Fruit fly (Drosophila melanogaster) whole organism, embryonic: ENCODE data around the gene CG14515.

ENCODE experiments used
- ATbp ChIP-seq: fragments of 200-800 bp; sonication (Bioruptor generic); optimal IDR thresholded peaks from 2 replicates; lab custom pipeline; 2017; ENCODE audit warnings: missing biosample characterization, mild to moderate bottlenecking, missing genetic modification characterization, missing genetic modification reagents
- BEAF-32 ChIP-seq: fragments of 200-800 bp; sonication (Bioruptor generic); optimal IDR thresholded peaks from 3 replicates; lab custom pipeline; 2017; ENCODE audit warnings: missing biosample characterization, missing genetic modification characterization, mild to moderate bottlenecking, moderate library complexity, missing genetic modification reagents
- CG1024 ChIP-seq: fragments of 200-800 bp; sonication (Bioruptor generic); IDR thresholded peaks from 2 replicates; pipeline ENCODE4 v1.3.6; 2022; ENCODE audit warnings: missing biosample characterization, missing genetic modification characterization
- CG10321 ChIP-seq: fragments of 200-800 bp; sonication (Bioruptor generic); IDR thresholded peaks from 2 replicates; pipeline ENCODE4 v1.3.6; 2022; ENCODE audit warnings: missing biosample characterization, missing genetic modification characterization
- CG1233 ChIP-seq: fragments of 200-800 bp; sonication (Bioruptor generic); optimal IDR thresholded peaks from 4 replicates; lab custom pipeline; 2018; ENCODE audit warnings: missing biosample characterization, mild to moderate bottlenecking, missing genetic modification characterization
- CG12769 ChIP-seq: fragments of 200-800 bp; sonication (Bioruptor generic); optimal IDR thresholded peaks from 2 replicates; lab custom pipeline; 2019; ENCODE audit warnings: missing biosample characterization, mild to moderate bottlenecking, missing genetic modification characterization, moderate library complexity
- CG13287 ChIP-seq: fragments of 200-800 bp; sonication (Bioruptor generic); IDR thresholded peaks from 2 replicates; pipeline ENCODE4 v1.3.6; 2022; ENCODE audit warnings: missing biosample characterization, missing genetic modification characterization; ENCODE audit not compliant: partially characterized antibody
- CG13775 ChIP-seq: fragments of 200-800 bp; sonication (Bioruptor generic); optimal IDR thresholded peaks from 3 replicates; lab custom pipeline; 2017; ENCODE audit warnings: missing biosample characterization, mild to moderate bottlenecking, missing genetic modification characterization
- CG15696 ChIP-seq: fragments of 200-800 bp; sonication (Bioruptor generic); optimal IDR thresholded peaks from 2 replicates; lab custom pipeline; 2019; ENCODE audit warnings: missing biosample characterization, mild to moderate bottlenecking, missing genetic modification characterization, moderate library complexity
- CG1792 ChIP-seq: fragments of 200-800 bp; sonication (Bioruptor generic); optimal IDR thresholded peaks from 2 replicates; lab custom pipeline; 2016; ENCODE audit warnings: missing biosample characterization, missing genetic modification characterization
- CG2116 ChIP-seq: fragments of 200-800 bp; sonication (Bioruptor generic); optimal IDR thresholded peaks from 3 replicates; lab custom pipeline; 2018; ENCODE audit warnings: missing biosample characterization, mild to moderate bottlenecking, missing genetic modification characterization
- CG30403 ChIP-seq: fragments of 200-800 bp; sonication (Bioruptor generic); optimal IDR thresholded peaks from 3 replicates; lab custom pipeline; 2016; ENCODE audit warnings: missing biosample characterization, missing genetic modification characterization
- CG31224 ChIP-seq: fragments of 200-800 bp; sonication (Bioruptor generic); IDR thresholded peaks from 2 replicates; pipeline ENCODE4 v1.3.6; 2022; ENCODE audit warnings: missing biosample characterization, missing genetic modification characterization
- CG33213 ChIP-seq: fragments of 200-800 bp; sonication (Bioruptor generic); optimal IDR thresholded peaks from 3 replicates; lab custom pipeline; 2016; ENCODE audit warnings: missing biosample characterization, missing genetic modification characterization
- CG4282 ChIP-seq: fragments of 200-800 bp; sonication (Bioruptor generic); optimal IDR thresholded peaks from 2 replicates; lab custom pipeline; 2016; ENCODE audit warnings: missing biosample characterization, missing genetic modification characterization
- CG6272 ChIP-seq: fragments of 200-800 bp; sonication (Bioruptor generic); IDR thresholded peaks from 2 replicates; pipeline ENCODE4 v1.3.6; 2022; ENCODE audit warnings: missing biosample characterization, missing genetic modification characterization
- CG7271 ChIP-seq: fragments of 200-800 bp; sonication (Bioruptor generic); optimal IDR thresholded peaks from 2 replicates; lab custom pipeline; 2018; ENCODE audit warnings: missing biosample characterization, mild to moderate bottlenecking, missing genetic modification characterization, moderate library complexity
- CG9609 ChIP-seq: fragments of 200-800 bp; sonication (Bioruptor generic); optimal IDR thresholded peaks from 3 replicates; lab custom pipeline; 2016; ENCODE audit warnings: missing biosample characterization, missing genetic modification characterization
- CG9727 ChIP-seq: fragments of 200-800 bp; sonication (Bioruptor generic); optimal IDR thresholded peaks from 3 replicates; lab custom pipeline; 2017; ENCODE audit warnings: missing biosample characterization, mild to moderate bottlenecking, missing genetic modification characterization
- Camta ChIP-seq: fragments of 200-800 bp; sonication (Bioruptor generic); optimal IDR thresholded peaks from 2 replicates; lab custom pipeline; 2016; ENCODE audit warnings: missing biosample characterization, missing genetic modification characterization
- Eip74EF ChIP-seq, 2 experiments: fragments of 200-800 bp in 1 of 2; fragments of >200 bp in 1 of 2; sonication (Bioruptor generic) in 1 of 2; optimal IDR thresholded peaks; 2 replicates each; lab custom pipeline; 2017 to 2019; ENCODE audit warnings: missing biosample characterization in 2 of 2, missing genetic modification characterization in 2 of 2, mild to moderate bottlenecking in 1 of 2, moderate library complexity in 1 of 2
- Fer2 ChIP-seq: fragments of 200-800 bp; sonication (Bioruptor generic); optimal IDR thresholded peaks from 2 replicates; lab custom pipeline; 2018; ENCODE audit warnings: missing biosample characterization, mild to moderate bottlenecking, missing genetic modification characterization, moderate library complexity
- Fer3 ChIP-seq: fragments of 200-800 bp; sonication (Bioruptor generic); optimal IDR thresholded peaks from 2 replicates; lab custom pipeline; 2018; ENCODE audit warnings: missing biosample characterization, mild to moderate bottlenecking, missing genetic modification characterization, moderate library complexity
- Hr51 ChIP-seq, 2 experiments: fragments of 200-800 bp; sonication (Bioruptor generic); optimal IDR thresholded peaks; 2 replicates in 1 of 2; 3 replicates in 1 of 2; lab custom pipeline; 2016 to 2018; ENCODE audit warnings: missing biosample characterization in 2 of 2, missing genetic modification characterization in 2 of 2, mild to moderate bottlenecking in 1 of 2, moderate library complexity in 1 of 2
- Lpt ChIP-seq: fragments of >200 bp; optimal IDR thresholded peaks from 2 replicates; lab custom pipeline; 2018; ENCODE audit warnings: missing biosample characterization, missing genetic modification characterization
- Max ChIP-seq: fragments of 200-800 bp; sonication (Bioruptor generic); optimal IDR thresholded peaks from 2 replicates; lab custom pipeline; 2016; ENCODE audit warnings: missing biosample characterization, mild to moderate bottlenecking, missing genetic modification characterization
- Opbp ChIP-seq: fragments of 200-800 bp; sonication (Bioruptor generic); IDR thresholded peaks from 3 replicates; pipeline ENCODE4 v1.3.6; 2022; ENCODE audit warnings: missing biosample characterization, missing genetic modification characterization; ENCODE audit not compliant: partially characterized antibody
- Ssrp ChIP-seq: fragments of 200-800 bp; sonication (Bioruptor generic); optimal IDR thresholded peaks from 2 replicates; lab custom pipeline; 2018; ENCODE audit warnings: missing biosample characterization, mild to moderate bottlenecking, missing genetic modification characterization, moderate library complexity
- Trl ChIP-seq, 3 experiments: fragments of >200 bp in 2 of 3; fragments of 200-800 bp in 1 of 3; sonication (Bioruptor generic) in 1 of 3; optimal IDR thresholded peaks; 2 replicates in 1 of 3; 3 replicates in 2 of 3; lab custom pipeline; 2016 to 2017; ENCODE audit warnings: missing biosample characterization in 1 of 3, missing genetic modification characterization in 1 of 3
- bigmax ChIP-seq: fragments of 200-800 bp; sonication (Bioruptor generic); optimal IDR thresholded peaks from 2 replicates; lab custom pipeline; 2018; ENCODE audit warnings: missing biosample characterization, mild to moderate bottlenecking, missing genetic modification characterization
- cad ChIP-seq: fragments of >200 bp; optimal IDR thresholded peaks from 2 replicates; lab custom pipeline; 2017; ENCODE audit warnings: missing biosample characterization, missing genetic modification characterization
- chn ChIP-seq: fragments of 200-800 bp; sonication (Bioruptor generic); optimal IDR thresholded peaks from 2 replicates; lab custom pipeline; 2016; ENCODE audit warnings: missing biosample characterization, missing genetic modification characterization
- ci ChIP-seq: fragments of 200-800 bp; sonication (Bioruptor generic); IDR thresholded peaks from 3 replicates; pipeline ENCODE4 v1.3.6; 2022; ENCODE audit warnings: missing biosample characterization, missing genetic modification characterization
- croc ChIP-seq: fragments of 200-800 bp; sonication (Bioruptor generic); conservative IDR thresholded peaks from 3 replicates; pipeline ENCODE4 v1.3.6; 2022; ENCODE audit warnings: missing biosample characterization, missing genetic modification characterization
- disco-r ChIP-seq: fragments of 200-800 bp; sonication (Bioruptor generic); optimal IDR thresholded peaks from 2 replicates; lab custom pipeline; 2016; ENCODE audit warnings: missing biosample characterization, missing genetic modification characterization
- hbn ChIP-seq: fragments of 200-800 bp; sonication (Bioruptor generic); IDR thresholded peaks from 2 replicates; pipeline ENCODE4 v1.3.6; 2022; ENCODE audit warnings: missing biosample characterization, missing genetic modification characterization; ENCODE audit not compliant: partially characterized antibody
- her ChIP-seq: fragments of 200-800 bp; sonication (Bioruptor generic); optimal IDR thresholded peaks from 2 replicates; lab custom pipeline; 2016; ENCODE audit warnings: missing biosample characterization, missing genetic modification characterization
- hth ChIP-seq: fragments of >200 bp; optimal IDR thresholded peaks from 2 replicates; lab custom pipeline; 2017; ENCODE audit warnings: inconsistent platforms
- inv ChIP-seq: fragments of 200-800 bp; sonication (Bioruptor generic); IDR thresholded peaks from 2 replicates; pipeline ENCODE4 v1.3.6; 2022; ENCODE audit warnings: missing biosample characterization, missing genetic modification characterization; ENCODE audit not compliant: partially characterized antibody
- jing ChIP-seq: fragments of 200-800 bp; sonication (Bioruptor generic); optimal IDR thresholded peaks from 2 replicates; lab custom pipeline; 2018; ENCODE audit warnings: missing biosample characterization, mild to moderate bottlenecking, missing genetic modification characterization
- maf-S ChIP-seq: fragments of 200-800 bp; sonication (Bioruptor generic); optimal IDR thresholded peaks from 2 replicates; lab custom pipeline; 2016; ENCODE audit warnings: missing biosample characterization, missing genetic modification characterization
- onecut ChIP-seq: fragments of 200-800 bp; sonication (Bioruptor generic); IDR thresholded peaks from 2 replicates; pipeline ENCODE4 v1.3.6; 2022; ENCODE audit warnings: missing biosample characterization, missing genetic modification characterization
- pfk ChIP-seq: fragments of 200-800 bp; sonication (Bioruptor generic); optimal IDR thresholded peaks from 2 replicates; lab custom pipeline; 2018; ENCODE audit warnings: missing biosample characterization, mild to moderate bottlenecking, missing genetic modification characterization, moderate library complexity
- pnt ChIP-seq: fragments of 200-800 bp; sonication (Bioruptor generic); optimal IDR thresholded peaks from 3 replicates; lab custom pipeline; 2016; ENCODE audit warnings: missing biosample characterization, missing genetic modification characterization
- ro ChIP-seq: fragments of 200-800 bp; sonication (Bioruptor generic); IDR thresholded peaks from 2 replicates; pipeline ENCODE4 v1.3.6; 2022; ENCODE audit warnings: missing biosample characterization, missing genetic modification characterization
- sob ChIP-seq: fragments of 200-800 bp; sonication (Bioruptor generic); IDR thresholded peaks from 2 replicates; pipeline ENCODE4 v1.3.6; 2022; ENCODE audit warnings: missing biosample characterization, missing genetic modification characterization
- tin ChIP-seq: fragments of 200-800 bp; sonication (Bioruptor generic); optimal IDR thresholded peaks from 3 replicates; lab custom pipeline; 2016; ENCODE audit warnings: missing biosample characterization, missing genetic modification characterization
- tio ChIP-seq: fragments of 200-800 bp; sonication (Bioruptor generic); optimal IDR thresholded peaks from 2 replicates; lab custom pipeline; 2017; ENCODE audit warnings: missing biosample characterization, missing genetic modification characterization, inconsistent platforms
- tup ChIP-seq: fragments of 200-800 bp; sonication (Bioruptor generic); optimal IDR thresholded peaks from 2 replicates; lab custom pipeline; 2016; ENCODE audit warnings: missing biosample characterization, mild to moderate bottlenecking, missing genetic modification characterization, moderate library complexity
- z ChIP-seq: fragments of 200-800 bp; sonication (Bioruptor generic); IDR thresholded peaks from 3 replicates; pipeline ENCODE4 v1.3.6; 2022; ENCODE audit warnings: missing biosample characterization, missing genetic modification characterization

The CG14515 gene

DNA sequence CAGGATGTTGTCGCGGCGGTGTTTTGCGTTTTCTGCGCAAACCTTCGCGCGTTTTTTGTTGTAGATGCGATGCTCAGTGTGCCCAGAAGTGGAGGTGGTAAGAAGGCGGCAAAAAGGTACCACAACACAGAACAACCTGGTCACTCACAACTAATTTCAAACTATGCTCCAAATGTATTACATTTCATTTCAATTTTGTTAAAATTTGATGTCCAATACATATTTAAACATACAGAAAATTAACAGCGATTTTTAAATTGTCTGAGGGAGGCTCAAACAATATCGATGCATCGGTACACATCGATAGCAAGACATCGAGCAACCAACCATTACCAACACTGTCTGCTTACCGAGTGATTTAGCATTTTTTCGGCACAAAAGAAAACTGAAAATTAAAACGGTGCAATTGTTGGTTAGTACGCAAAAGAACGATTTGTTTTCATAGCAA lies 44.1 kb upstream of the CG14515 start, which contains the start of the genes Slbp and Rpn2 (continued):
- TF ChIP-seq CG10321 (GFP tag; lab: Robert Waterston, UW) (no peak), Eip74EF (GFP tag; optimal IDR thresholded peaks at IDR 0.05; lab: Kevin White, UChicago) (no peak), z (GFP tag; lab: Robert Waterston, UW) (no peak), CG13775 (peak; percentile 26), her (GFP tag; lab: Kevin White, UChicago) (peak; percentile 41), Trl (optimal IDR thresholded peaks at IDR 0.05; lab: Kevin White, UChicago) (no peak), Trl (GFP tag; optimal IDR thresholded peaks at IDR 0.05; lab: Kevin White, UChicago) (peak; percentile 42), hbn (GFP tag; lab: Robert Waterston, UW) (peak; percentile 95), CG2116 (GFP tag; lab: Kevin White, UChicago) (peak; percentile 95), disco-r (GFP tag; lab: Kevin White, UChicago) (no peak), pnt (no peak), hth (lab: Kevin White, UChicago) (no peak), jing (GFP tag; lab: Kevin White, UChicago) (no peak), Hr51 (GFP tag; optimal IDR thresholded peaks at IDR 0.05; lab: Kevin White, UChicago) (peak; percentile 6 to 37), ci (GFP tag; lab: Robert Waterston, UW) (0 out of 3 replicates have a peak, but pooled peaks have one; percentile 52), ATbp (no peak), tin (GFP tag; lab: Kevin White, UChicago) (peak; percentile 20), tup (GFP tag; lab: Kevin White, UChicago) (no peak), chn (GFP tag; lab: Kevin White, UChicago) (peak; percentile 43), CG1024 (GFP tag; lab: Robert Waterston, UW) (no peak), Fer3 (tag; lab: Kevin White, UChicago) (peak; percentile 17), croc (GFP tag; lab: Robert Waterston, UW) (no peak), Max (GFP tag; lab: Kevin White, UChicago) (peak; percentile 43), inv (peak; percentile 87), sob (GFP tag; lab: Robert Waterston, UW) (peak; percentile 62), CG33213 (GFP tag; lab: Kevin White, UChicago) (peak; percentile 67), CG9727 (GFP tag; lab: Kevin White, UChicago) (peak; percentile 45), BEAF-32 (peak; percentile 97), Fer2 (tag; lab: Kevin White, UChicago) (no peak), maf-S (GFP tag; lab: Kevin White, UChicago) (peak; percentile 68), CG4282 (GFP tag; lab: Kevin White, UChicago) (no peak), CG13287 (peak; percentile 98), Ssrp (tag; lab: Kevin White, UChicago) (no peak), CG7271 (tag; lab: Kevin White, UChicago) (peak; percentile 20), CG30403 (peak; percentile 21), tio (GFP tag; lab: Kevin White, UChicago) (no peak), CG1792 (GFP tag; lab: Kevin White, UChicago) (no peak), CG9609 (GFP tag; lab: Kevin White, UChicago) (peak; percentile 65), CG31224 (GFP tag; lab: Robert Waterston, UW) (no peak), CG15696 (tag; lab: Kevin White, UChicago) (no peak), Lpt (GFP tag; lab: Kevin White, UChicago) (no peak), onecut (0 out of 2 replicates have a peak, but pooled peaks have one; percentile 21), Opbp (peak; percentile 88), ro (no peak), CG12769 (tag; lab: Kevin White, UChicago) (peak; percentile 58), pfk (GFP tag; lab: Kevin White, UChicago) (no peak), Camta (GFP tag; lab: Kevin White, UChicago) (peak; percentile 3), CG1233 (no peak), CG6272 (GFP tag; lab: Robert Waterston, UW) (no peak), bigmax (no peak), cad (no peak)
